Fruit fly (Drosophila melanogaster) whole organism, embryonic: ENCODE data around the gene prd1.

ENCODE experiments used
- ATbp ChIP-seq: fragments of 200-800 bp; sonication (Bioruptor generic); optimal IDR thresholded peaks from 2 replicates; lab custom pipeline; 2017; ENCODE audit warnings: missing biosample characterization, mild to moderate bottlenecking, missing genetic modification characterization, missing genetic modification reagents
- Atf3 ChIP-seq: fragments of 200-800 bp; sonication (Bioruptor generic); optimal IDR thresholded peaks from 3 replicates; lab custom pipeline; 2016; ENCODE audit warnings: missing biosample characterization, missing genetic modification characterization
- Bgb ChIP-seq: fragments of 200-800 bp; sonication (Bioruptor generic); IDR thresholded peaks from 2 replicates; pipeline ENCODE4 v1.3.6; 2022; ENCODE audit warnings: missing biosample characterization, missing genetic modification characterization; ENCODE audit not compliant: partially characterized antibody
- CG10654 ChIP-seq: fragments of 200-800 bp; sonication (Bioruptor generic); optimal IDR thresholded peaks from 2 replicates; lab custom pipeline; 2016; ENCODE audit warnings: missing biosample characterization, missing genetic modification characterization
- CG12104 ChIP-seq: fragments of 200-800 bp; sonication (Bioruptor generic); optimal IDR thresholded peaks from 3 replicates; lab custom pipeline; 2016; ENCODE audit warnings: missing biosample characterization, missing genetic modification characterization
- CG12391 ChIP-seq: fragments of 200-800 bp; sonication (Bioruptor generic); optimal IDR thresholded peaks from 3 replicates; lab custom pipeline; 2018; ENCODE audit warnings: missing biosample characterization, mild to moderate bottlenecking, missing genetic modification characterization, moderate library complexity
- CG13624 ChIP-seq: fragments of 200-800 bp; sonication (Bioruptor generic); optimal IDR thresholded peaks from 2 replicates; lab custom pipeline; 2016; ENCODE audit warnings: missing biosample characterization, missing genetic modification characterization
- CG14014 ChIP-seq: fragments of 200-800 bp; sonication (Bioruptor generic); IDR thresholded peaks from 2 replicates; pipeline ENCODE4 v1.3.6; 2022; ENCODE audit warnings: missing biosample characterization, missing genetic modification characterization
- CG15011 ChIP-seq: fragments of 200-800 bp; sonication (Bioruptor generic); optimal IDR thresholded peaks from 3 replicates; lab custom pipeline; 2018; ENCODE audit warnings: missing biosample characterization, mild to moderate bottlenecking, missing genetic modification characterization
- CG17385 ChIP-seq: fragments of 200-800 bp; sonication (Bioruptor generic); optimal IDR thresholded peaks from 3 replicates; lab custom pipeline; 2018; ENCODE audit warnings: missing biosample characterization, mild to moderate bottlenecking, missing genetic modification characterization
- CG17612 ChIP-seq: fragments of 200-800 bp; sonication (Bioruptor generic); IDR thresholded peaks from 2 replicates; pipeline ENCODE4 v1.3.6; 2022; ENCODE audit warnings: missing biosample characterization, missing genetic modification characterization
- CG30403 ChIP-seq: fragments of 200-800 bp; sonication (Bioruptor generic); optimal IDR thresholded peaks from 3 replicates; lab custom pipeline; 2016; ENCODE audit warnings: missing biosample characterization, missing genetic modification characterization
- CG3065 ChIP-seq: fragments of 200-800 bp; sonication (Bioruptor generic); optimal IDR thresholded peaks from 2 replicates; lab custom pipeline; 2016; ENCODE audit warnings: missing biosample characterization, missing genetic modification characterization
- CG31441 ChIP-seq: fragments of 200-800 bp; sonication (Bioruptor generic); IDR thresholded peaks from 2 replicates; pipeline ENCODE4 v1.3.6; 2022; ENCODE audit warnings: missing biosample characterization, missing genetic modification characterization
- CG32772 ChIP-seq: fragments of 200-800 bp; sonication (Bioruptor generic); IDR thresholded peaks from 2 replicates; pipeline ENCODE4 v1.3.6; 2022; ENCODE audit warnings: missing biosample characterization, missing genetic modification characterization
- CG3281 ChIP-seq: fragments of 200-800 bp; sonication (Bioruptor generic); optimal IDR thresholded peaks from 3 replicates; lab custom pipeline; 2017; ENCODE audit warnings: missing biosample characterization, mild to moderate bottlenecking, missing genetic modification characterization
- CG33213 ChIP-seq: fragments of 200-800 bp; sonication (Bioruptor generic); optimal IDR thresholded peaks from 3 replicates; lab custom pipeline; 2016; ENCODE audit warnings: missing biosample characterization, missing genetic modification characterization
- CG4404 ChIP-seq: fragments of 200-800 bp; sonication (Bioruptor generic); IDR thresholded peaks from 2 replicates; pipeline ENCODE4 v1.3.6; 2022; ENCODE audit warnings: missing biosample characterization, missing genetic modification characterization
- CG4617 ChIP-seq: fragments of 200-800 bp; sonication (Bioruptor generic); optimal IDR thresholded peaks from 3 replicates; lab custom pipeline; 2016; ENCODE audit warnings: missing biosample characterization, missing genetic modification characterization, borderline replicate concordance
- CG5245 ChIP-seq: fragments of 200-800 bp; sonication (Bioruptor generic); optimal IDR thresholded peaks from 3 replicates; lab custom pipeline; 2016; ENCODE audit warnings: missing biosample characterization, missing genetic modification characterization
- CG6654 ChIP-seq: fragments of 200-800 bp; sonication (Bioruptor generic); optimal IDR thresholded peaks from 2 replicates; lab custom pipeline; 2017; ENCODE audit warnings: missing biosample characterization, mild to moderate bottlenecking, missing genetic modification characterization
- CG7786 ChIP-seq: fragments of 200-800 bp; sonication (Bioruptor generic); optimal IDR thresholded peaks from 2 replicates; lab custom pipeline; 2016; ENCODE audit warnings: missing biosample characterization, missing genetic modification characterization
- CG8388 ChIP-seq: fragments of 200-800 bp; sonication (Bioruptor generic); optimal IDR thresholded peaks from 2 replicates; lab custom pipeline; 2019; ENCODE audit warnings: missing biosample characterization, mild to moderate bottlenecking, missing genetic modification characterization, moderate library complexity
- CG9727 ChIP-seq: fragments of 200-800 bp; sonication (Bioruptor generic); optimal IDR thresholded peaks from 3 replicates; lab custom pipeline; 2017; ENCODE audit warnings: missing biosample characterization, mild to moderate bottlenecking, missing genetic modification characterization
- CHES-1-like ChIP-seq: fragments of 200-800 bp; sonication (Bioruptor generic); optimal IDR thresholded peaks from 2 replicates; lab custom pipeline; 2016; ENCODE audit warnings: missing biosample characterization, missing genetic modification characterization
- D19B ChIP-seq: fragments of 200-800 bp; sonication (Bioruptor generic); optimal IDR thresholded peaks from 2 replicates; lab custom pipeline; 2017; ENCODE audit warnings: missing biosample characterization, mild to moderate bottlenecking, missing genetic modification characterization
- Dad ChIP-seq: fragments of 200-800 bp; sonication (Bioruptor generic); optimal IDR thresholded peaks from 3 replicates; lab custom pipeline; 2016; ENCODE audit warnings: missing biosample characterization, missing genetic modification characterization
- Doc2 ChIP-seq: fragments of 200-800 bp; sonication (Bioruptor generic); IDR thresholded peaks from 2 replicates; pipeline ENCODE4 v1.3.6; 2022; ENCODE audit warnings: missing biosample characterization, missing genetic modification characterization
- Doc3 ChIP-seq: fragments of 200-800 bp; sonication (Bioruptor generic); IDR thresholded peaks from 3 replicates; pipeline ENCODE4 v1.3.6; 2022; ENCODE audit warnings: missing biosample characterization, missing genetic modification characterization; ENCODE audit not compliant: partially characterized antibody
- Eip74EF ChIP-seq, 2 experiments: fragments of 200-800 bp in 1 of 2; fragments of >200 bp in 1 of 2; sonication (Bioruptor generic) in 1 of 2; optimal IDR thresholded peaks; 2 replicates each; lab custom pipeline; 2017 to 2019; ENCODE audit warnings: missing biosample characterization in 2 of 2, missing genetic modification characterization in 2 of 2, mild to moderate bottlenecking in 1 of 2, moderate library complexity in 1 of 2
- H15 ChIP-seq: fragments of 200-800 bp; sonication (Bioruptor generic); IDR thresholded peaks from 3 replicates; pipeline ENCODE4 v1.3.6; 2022; ENCODE audit warnings: missing biosample characterization, missing genetic modification characterization
- HLHmδ ChIP-seq: fragments of 200-800 bp; sonication (Bioruptor generic); optimal IDR thresholded peaks from 2 replicates; lab custom pipeline; 2018; ENCODE audit warnings: missing biosample characterization, mild to moderate bottlenecking, missing genetic modification characterization, moderate library complexity
- NFAT ChIP-seq: fragments of 200-800 bp; sonication (Bioruptor generic); IDR thresholded peaks from 2 replicates; pipeline ENCODE4 v1.3.6; 2022; ENCODE audit warnings: missing biosample characterization, missing genetic modification characterization
- Stat92E ChIP-seq, 3 experiments: fragments of >200 bp in 2 of 3; fragments of 200-800 bp in 1 of 3; sonication (Bioruptor generic) in 1 of 3; optimal IDR thresholded peaks; 2 replicates each; lab custom pipeline; 2017 to 2019; ENCODE audit warnings: missing biosample characterization in 3 of 3, missing genetic modification characterization in 3 of 3, mild to moderate bottlenecking in 1 of 3, moderate library complexity in 1 of 3
- bcd ChIP-seq: fragments of 200-800 bp; sonication (Bioruptor generic); optimal IDR thresholded peaks from 2 replicates; lab custom pipeline; 2017; ENCODE audit warnings: missing biosample characterization, mild to moderate bottlenecking, missing genetic modification characterization
- ci ChIP-seq: fragments of 200-800 bp; sonication (Bioruptor generic); IDR thresholded peaks from 3 replicates; pipeline ENCODE4 v1.3.6; 2022; ENCODE audit warnings: missing biosample characterization, missing genetic modification characterization
- crc ChIP-seq: fragments of 200-800 bp; sonication (Bioruptor generic); optimal IDR thresholded peaks from 2 replicates; lab custom pipeline; 2016; ENCODE audit warnings: missing biosample characterization, missing genetic modification characterization
- ems ChIP-seq: fragments of 200-800 bp; sonication (Bioruptor generic); optimal IDR thresholded peaks from 3 replicates; lab custom pipeline; 2016; ENCODE audit warnings: missing biosample characterization, missing genetic modification characterization
- eve ChIP-seq, 2 experiments: fragments of >200 bp; optimal IDR thresholded peaks; 2 replicates each; lab custom pipeline; 2017; ENCODE audit warnings: missing biosample characterization in 2 of 2, missing genetic modification characterization in 2 of 2
- ken ChIP-seq: fragments of 200-800 bp; sonication (Bioruptor generic); IDR thresholded peaks from 3 replicates; pipeline ENCODE4 v1.3.6; 2022; ENCODE audit warnings: missing biosample characterization, missing genetic modification characterization
- mld ChIP-seq: fragments of 200-800 bp; sonication (Bioruptor generic); IDR thresholded peaks from 3 replicates; pipeline ENCODE4 v1.3.6; 2022; ENCODE audit warnings: missing biosample characterization, missing genetic modification characterization; ENCODE audit not compliant: partially characterized antibody
- pb ChIP-seq: fragments of 200-800 bp; sonication (Bioruptor generic); optimal IDR thresholded peaks from 3 replicates; lab custom pipeline; 2016; ENCODE audit warnings: missing biosample characterization, missing genetic modification characterization
- pum ChIP-seq: fragments of 200-800 bp; sonication (Bioruptor generic); optimal IDR thresholded peaks from 2 replicates; lab custom pipeline; 2016; ENCODE audit warnings: missing biosample characterization, missing genetic modification characterization
- pzg ChIP-seq: fragments of 200-800 bp; sonication (Bioruptor generic); optimal IDR thresholded peaks from 3 replicates; lab custom pipeline; 2018; ENCODE audit warnings: missing biosample characterization, mild to moderate bottlenecking, missing genetic modification characterization, moderate library complexity
- rib ChIP-seq: fragments of 200-800 bp; sonication (Bioruptor generic); IDR thresholded peaks from 2 replicates; pipeline ENCODE4 v1.3.6; 2022; ENCODE audit warnings: missing biosample characterization, missing genetic modification characterization
- ro ChIP-seq: fragments of 200-800 bp; sonication (Bioruptor generic); IDR thresholded peaks from 2 replicates; pipeline ENCODE4 v1.3.6; 2022; ENCODE audit warnings: missing biosample characterization, missing genetic modification characterization
- seq ChIP-seq: fragments of 200-800 bp; sonication (Bioruptor generic); IDR thresholded peaks from 2 replicates; pipeline ENCODE4 v1.3.6; 2022; ENCODE audit warnings: missing biosample characterization, missing genetic modification characterization
- wek ChIP-seq: fragments of 200-800 bp; sonication (Bioruptor generic); optimal IDR thresholded peaks from 3 replicates; lab custom pipeline; 2018; ENCODE audit warnings: missing biosample characterization, mild to moderate bottlenecking, missing genetic modification characterization, moderate library complexity
- yki ChIP-seq: fragments of >200 bp; optimal IDR thresholded peaks from 3 replicates; lab custom pipeline; 2018
- zfh2 ChIP-seq: fragments of 200-800 bp; sonication (Bioruptor generic); optimal IDR thresholded peaks from 2 replicates; lab custom pipeline; 2016; ENCODE audit warnings: missing biosample characterization, missing genetic modification characterization

prd1 gene

DNA sequence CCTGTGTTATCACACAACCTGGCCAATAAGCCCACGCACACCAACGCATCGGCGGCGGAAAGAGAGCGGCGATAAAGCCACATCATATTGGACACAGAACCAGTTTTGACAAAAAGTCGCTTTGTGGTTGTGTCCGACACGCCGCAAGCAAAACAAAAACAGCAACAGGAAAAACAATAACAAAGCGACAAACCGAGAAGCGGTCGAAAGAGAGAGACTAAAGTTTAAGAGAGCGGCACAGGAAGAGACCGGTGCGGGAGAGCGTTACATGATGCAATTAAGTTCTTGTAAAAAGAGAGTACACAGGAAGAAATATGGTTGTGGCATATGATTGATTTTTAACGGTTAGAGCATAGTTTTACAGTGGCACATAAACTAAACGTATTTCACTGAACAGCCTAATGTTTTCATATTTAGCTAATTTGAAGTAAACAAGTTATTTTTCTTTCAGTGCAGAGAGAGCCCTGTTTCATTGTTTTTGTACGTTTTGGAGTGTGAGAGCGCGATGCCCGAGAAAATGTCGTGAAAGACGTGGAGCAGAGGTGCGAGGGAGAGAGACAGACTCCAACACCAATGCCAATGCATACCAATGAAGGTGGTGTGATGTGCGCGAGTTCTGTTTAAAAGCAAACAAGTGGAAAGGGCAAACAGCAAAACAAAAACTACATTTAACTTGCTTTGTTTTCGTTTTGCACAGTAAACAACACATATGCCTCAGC lies 26.0 kb downstream of the prd1 start (continued):
- TF ChIP-seq pb (GFP tag; lab: Kevin White, UChicago) (peak; percentile 100), HLHmδ (GFP tag; lab: Kevin White, UChicago) (peak; percentile 87), zfh2 (GFP tag; lab: Kevin White, UChicago) (peak; percentile 100), NFAT (no peak), H15 (no peak), rib (GFP tag; lab: Robert Waterston, UW) (no peak), Stat92E (GFP tag; optimal IDR thresholded peaks at IDR 0.05; lab: Kevin White, UChicago) (peak in 1 of 3 experiments; percentile 100), yki (lab: Kevin White, UChicago) (peak; percentile 69), CG8388 (peak; percentile 100), pzg (GFP tag; lab: Kevin White, UChicago) (peak; percentile 62), crc (GFP tag; lab: Kevin White, UChicago) (peak; percentile 100), CG9727 (GFP tag; lab: Kevin White, UChicago) (peak; percentile 100), CG33213 (GFP tag; lab: Kevin White, UChicago) (peak; percentile 100), CHES-1-like (GFP tag; lab: Kevin White, UChicago) (peak; percentile 100), bcd (peak; percentile 100), CG4404 (GFP tag; lab: Robert Waterston, UW) (no peak), wek (GFP tag; lab: Kevin White, UChicago) (peak; percentile 98), CG31441 (GFP tag; lab: Robert Waterston, UW) (no peak), Atf3 (GFP tag; lab: Kevin White, UChicago) (peak; percentile 100), D19B (peak; percentile 98), CG10654 (GFP tag; lab: Kevin White, UChicago) (peak; percentile 100), CG17612 (GFP tag; lab: Robert Waterston, UW) (no peak), CG32772 (GFP tag; lab: Robert Waterston, UW) (no peak), Dad (GFP tag; lab: Kevin White, UChicago) (peak; percentile 100), pum (GFP tag; lab: Kevin White, UChicago) (peak; percentile 100), CG30403 (peak; percentile 100), ci (GFP tag; lab: Robert Waterston, UW) (no peak), Eip74EF (GFP tag; optimal IDR thresholded peaks at IDR 0.05; lab: Kevin White, UChicago) (peak; percentile 47 to 99), CG12391 (tag; lab: Kevin White, UChicago) (peak; percentile 100), ken (no peak), CG12104 (GFP tag; lab: Kevin White, UChicago) (peak; percentile 100), CG14014 (GFP tag; lab: Robert Waterston, UW) (no peak), ems (peak; percentile 100), CG5245 (GFP tag; lab: Kevin White, UChicago) (peak; percentile 100), CG13624 (GFP tag; lab: Kevin White, UChicago) (peak; percentile 100), Bgb (GFP tag; lab: Robert Waterston, UW) (no peak), eve (GFP tag; optimal IDR thresholded peaks at IDR 0.05; lab: Kevin White, UChicago) (peak; percentile 95 to 100), CG6654 (GFP tag; lab: Kevin White, UChicago) (peak; percentile 96), seq (no peak), Doc3 (no peak), ro (GFP tag; lab: Robert Waterston, UW) (no peak), mld (no peak), CG3281 (peak; percentile 100), CG4617 (GFP tag; lab: Kevin White, UChicago) (peak; percentile 100), CG7786 (GFP tag; lab: Kevin White, UChicago) (peak; percentile 100), Doc2 (no peak), CG3065 (GFP tag; lab: Kevin White, UChicago) (peak; percentile 100), CG15011 (GFP tag; lab: Kevin White, UChicago) (peak; percentile 100), ATbp (GFP tag; lab: Kevin White, UChicago) (peak; percentile 100), CG17385 (peak; percentile 100)
